Fruit fly (Drosophila melanogaster) whole organism, embryonic: ENCODE measurements around the gene Drs.

Experiments
- Adf1 ChIP-seq: fragments of 200-800 bp; sonication (Bioruptor generic); IDR thresholded peaks from 2 replicates; pipeline ENCODE4 v1.3.6; 2022; ENCODE audit warnings: missing biosample characterization, missing genetic modification characterization
- Aef1 ChIP-seq: fragments of 200-800 bp; sonication (Bioruptor generic); IDR thresholded peaks from 3 replicates; pipeline ENCODE4 v1.3.6; 2022; ENCODE audit warnings: missing biosample characterization, missing genetic modification characterization
- CG11093 ChIP-seq: fragments of 200-800 bp; sonication (Bioruptor generic); IDR thresholded peaks from 3 replicates; pipeline ENCODE4 v1.3.6; 2022; ENCODE audit warnings: missing biosample characterization, missing genetic modification characterization
- CG11398 ChIP-seq: fragments of 200-800 bp; sonication (Bioruptor generic); optimal IDR thresholded peaks from 2 replicates; lab custom pipeline; 2016; ENCODE audit warnings: missing biosample characterization, missing genetic modification characterization
- CG12391 ChIP-seq: fragments of 200-800 bp; sonication (Bioruptor generic); optimal IDR thresholded peaks from 3 replicates; lab custom pipeline; 2018; ENCODE audit warnings: missing biosample characterization, mild to moderate bottlenecking, missing genetic modification characterization, moderate library complexity
- CG14014 ChIP-seq: fragments of 200-800 bp; sonication (Bioruptor generic); IDR thresholded peaks from 2 replicates; pipeline ENCODE4 v1.3.6; 2022; ENCODE audit warnings: missing biosample characterization, missing genetic modification characterization
- CG14860 ChIP-seq: fragments of 200-800 bp; sonication (Bioruptor generic); IDR thresholded peaks from 3 replicates; pipeline ENCODE4 v1.3.6; 2022; ENCODE audit warnings: missing biosample characterization, missing genetic modification characterization; ENCODE audit not compliant: partially characterized antibody
- CG15011 ChIP-seq: fragments of 200-800 bp; sonication (Bioruptor generic); optimal IDR thresholded peaks from 3 replicates; lab custom pipeline; 2018; ENCODE audit warnings: missing biosample characterization, mild to moderate bottlenecking, missing genetic modification characterization
- CG15514 ChIP-seq: fragments of 200-800 bp; sonication (Bioruptor generic); optimal IDR thresholded peaks from 3 replicates; lab custom pipeline; 2017; ENCODE audit warnings: missing biosample characterization, missing genetic modification characterization, mild to moderate bottlenecking, moderate library complexity, missing genetic modification reagents
- CG16863 ChIP-seq: fragments of 200-800 bp; sonication (Bioruptor generic); optimal IDR thresholded peaks from 3 replicates; lab custom pipeline; 2016; ENCODE audit warnings: missing biosample characterization, missing genetic modification characterization
- CG17612 ChIP-seq: fragments of 200-800 bp; sonication (Bioruptor generic); IDR thresholded peaks from 2 replicates; pipeline ENCODE4 v1.3.6; 2022; ENCODE audit warnings: missing biosample characterization, missing genetic modification characterization
- CG17912 ChIP-seq: fragments of 200-800 bp; sonication (Bioruptor generic); optimal IDR thresholded peaks from 2 replicates; lab custom pipeline; 2018; ENCODE audit warnings: missing biosample characterization, mild to moderate bottlenecking, missing genetic modification characterization
- CG1832 ChIP-seq: fragments of 200-800 bp; sonication (Bioruptor generic); optimal IDR thresholded peaks from 2 replicates; lab custom pipeline; 2017; ENCODE audit warnings: missing biosample characterization, mild to moderate bottlenecking, missing genetic modification characterization, inconsistent platforms
- CG2116 ChIP-seq: fragments of 200-800 bp; sonication (Bioruptor generic); optimal IDR thresholded peaks from 3 replicates; lab custom pipeline; 2018; ENCODE audit warnings: missing biosample characterization, mild to moderate bottlenecking, missing genetic modification characterization
- CG31224 ChIP-seq: fragments of 200-800 bp; sonication (Bioruptor generic); IDR thresholded peaks from 2 replicates; pipeline ENCODE4 v1.3.6; 2022; ENCODE audit warnings: missing biosample characterization, missing genetic modification characterization
- CG32767 ChIP-seq: fragments of 200-800 bp; sonication (Bioruptor generic); IDR thresholded peaks from 2 replicates; pipeline ENCODE4 v1.3.6; 2022; ENCODE audit warnings: missing biosample characterization, missing genetic modification characterization
- CG6813 ChIP-seq: fragments of 200-800 bp; sonication (Bioruptor generic); optimal IDR thresholded peaks from 2 replicates; lab custom pipeline; 2017; ENCODE audit warnings: missing biosample characterization, missing genetic modification characterization, mild to moderate bottlenecking, moderate library complexity, missing genetic modification reagents
- CG7357 ChIP-seq: fragments of 200-800 bp; sonication (Bioruptor generic); IDR thresholded peaks from 3 replicates; pipeline ENCODE4 v1.3.6; 2022; ENCODE audit warnings: missing biosample characterization, missing genetic modification characterization
- CG8765 ChIP-seq: fragments of 200-800 bp; sonication (Bioruptor generic); IDR thresholded peaks from 2 replicates; pipeline ENCODE4 v1.3.6; 2022; ENCODE audit warnings: missing biosample characterization, missing genetic modification characterization
- CTCF ChIP-seq: fragments of 200-800 bp; sonication (Bioruptor generic); optimal IDR thresholded peaks from 2 replicates; lab custom pipeline; 2017; ENCODE audit warnings: missing biosample characterization, mild to moderate bottlenecking, missing genetic modification characterization, moderate library complexity
- Dfd ChIP-seq, 2 experiments: fragments of >200 bp; optimal IDR thresholded peaks; 2 replicates each; lab custom pipeline; 2017; ENCODE audit warnings: missing biosample characterization in 2 of 2, missing genetic modification characterization in 2 of 2
- Dip2 ChIP-seq: fragments of 200-800 bp; sonication (Bioruptor generic); IDR thresholded peaks from 2 replicates; pipeline ENCODE4 v1.3.6; 2022; ENCODE audit warnings: missing biosample characterization, missing genetic modification characterization
- E2f1 ChIP-seq: fragments of 200-800 bp; sonication (Bioruptor generic); IDR thresholded peaks from 2 replicates; pipeline ENCODE4 v1.3.6; 2022; ENCODE audit warnings: missing biosample characterization, missing genetic modification characterization
- HLH4C ChIP-seq: fragments of 200-800 bp; sonication (Bioruptor generic); IDR thresholded peaks from 3 replicates; pipeline ENCODE4 v1.3.6; 2022; ENCODE audit warnings: missing biosample characterization, missing genetic modification characterization; ENCODE audit not compliant: partially characterized antibody
- HLHmδ ChIP-seq: fragments of 200-800 bp; sonication (Bioruptor generic); optimal IDR thresholded peaks from 2 replicates; lab custom pipeline; 2018; ENCODE audit warnings: missing biosample characterization, mild to moderate bottlenecking, missing genetic modification characterization, moderate library complexity
- HmgZ ChIP-seq: fragments of 200-800 bp; sonication (Bioruptor generic); optimal IDR thresholded peaks from 2 replicates; lab custom pipeline; 2018; ENCODE audit warnings: missing biosample characterization, mild to moderate bottlenecking, missing genetic modification characterization
- Hr39 ChIP-seq: fragments of >200 bp; optimal IDR thresholded peaks from 2 replicates; lab custom pipeline; 2017
- MBD-R2 ChIP-seq: fragments of 200-800 bp; sonication (Bioruptor generic); IDR thresholded peaks from 2 replicates; pipeline ENCODE4 v1.3.6; 2022; ENCODE audit warnings: missing biosample characterization, missing genetic modification characterization
- MESR4 ChIP-seq: fragments of 200-800 bp; sonication (Bioruptor generic); optimal IDR thresholded peaks from 2 replicates; lab custom pipeline; 2018; ENCODE audit warnings: missing biosample characterization, mild to moderate bottlenecking, missing genetic modification characterization, moderate library complexity
- Pdp1 ChIP-seq, 2 experiments: fragments of 200-800 bp; sonication (Bioruptor generic); optimal IDR thresholded peaks; 3 replicates each; lab custom pipeline; 2016; ENCODE audit warnings: missing biosample characterization in 2 of 2, missing genetic modification characterization in 2 of 2, mild to moderate bottlenecking in 1 of 2, moderate library complexity in 1 of 2
- Rfx ChIP-seq: fragments of 200-800 bp; sonication (Bioruptor generic); IDR thresholded peaks from 2 replicates; pipeline ENCODE4 v1.3.6; 2022; ENCODE audit warnings: missing biosample characterization, missing genetic modification characterization
- Taf1 ChIP-seq: fragments of 200-800 bp; sonication (Bioruptor generic); IDR thresholded peaks from 2 replicates; pipeline ENCODE4 v1.3.6; 2022; ENCODE audit warnings: missing biosample characterization, missing genetic modification characterization
- YL-1 ChIP-seq: fragments of 200-800 bp; sonication (Bioruptor generic); optimal IDR thresholded peaks from 3 replicates; lab custom pipeline; 2017; ENCODE audit warnings: missing biosample characterization, mild to moderate bottlenecking, missing genetic modification characterization
- caup ChIP-seq: fragments of 200-800 bp; sonication (Bioruptor generic); optimal IDR thresholded peaks from 3 replicates; lab custom pipeline; 2017; ENCODE audit warnings: missing biosample characterization, mild to moderate bottlenecking, missing genetic modification characterization, moderate library complexity; ENCODE audit not compliant: severe bottlenecking
- chif ChIP-seq, 2 experiments: fragments of 200-800 bp; sonication (Bioruptor generic); optimal IDR thresholded peaks; 3 replicates each; lab custom pipeline; 2016; ENCODE audit warnings: missing biosample characterization in 2 of 2, missing genetic modification characterization in 2 of 2
- crc ChIP-seq: fragments of 200-800 bp; sonication (Bioruptor generic); optimal IDR thresholded peaks from 2 replicates; lab custom pipeline; 2016; ENCODE audit warnings: missing biosample characterization, missing genetic modification characterization
- da ChIP-seq: fragments of 200-800 bp; sonication (Bioruptor generic); optimal IDR thresholded peaks from 2 replicates; lab custom pipeline; 2016; ENCODE audit warnings: missing biosample characterization, missing genetic modification characterization
- dpn ChIP-seq, 2 experiments: fragments of 200-800 bp; sonication (Bioruptor generic); optimal IDR thresholded peaks; 3 replicates each; lab custom pipeline; 2016; ENCODE audit warnings: missing biosample characterization in 2 of 2, missing genetic modification characterization in 2 of 2
- esg ChIP-seq: fragments of 200-800 bp; sonication (Bioruptor generic); conservative IDR thresholded peaks from 2 replicates; pipeline ENCODE4 v1.3.6; 2022; ENCODE audit warnings: missing biosample characterization, missing genetic modification characterization
- ewg ChIP-seq: fragments of 200-800 bp; sonication (Bioruptor generic); optimal IDR thresholded peaks from 3 replicates; lab custom pipeline; 2017; ENCODE audit warnings: mild to moderate bottlenecking, missing biosample characterization, missing genetic modification reagents, missing genetic modification characterization
- fd3F ChIP-seq: fragments of 200-800 bp; sonication (Bioruptor generic); optimal IDR thresholded peaks from 2 replicates; lab custom pipeline; 2018; ENCODE audit warnings: missing biosample characterization, mild to moderate bottlenecking, missing genetic modification characterization, moderate library complexity
- ind ChIP-seq: fragments of 200-800 bp; sonication (Bioruptor generic); optimal IDR thresholded peaks from 3 replicates; lab custom pipeline; 2016; ENCODE audit warnings: missing biosample characterization, missing genetic modification characterization
- inv ChIP-seq: fragments of 200-800 bp; sonication (Bioruptor generic); IDR thresholded peaks from 2 replicates; pipeline ENCODE4 v1.3.6; 2022; ENCODE audit warnings: missing biosample characterization, missing genetic modification characterization; ENCODE audit not compliant: partially characterized antibody
- klu ChIP-seq: fragments of 200-800 bp; sonication (Bioruptor generic); IDR thresholded peaks from 2 replicates; pipeline ENCODE4 v1.3.6; 2022; ENCODE audit warnings: missing biosample characterization, missing genetic modification characterization
- repo ChIP-seq: fragments of 200-800 bp; sonication (Bioruptor generic); optimal IDR thresholded peaks from 2 replicates; lab custom pipeline; 2016; ENCODE audit warnings: missing biosample characterization, missing genetic modification characterization
- rib ChIP-seq: fragments of 200-800 bp; sonication (Bioruptor generic); IDR thresholded peaks from 2 replicates; pipeline ENCODE4 v1.3.6; 2022; ENCODE audit warnings: missing biosample characterization, missing genetic modification characterization
- schlank ChIP-seq: fragments of 200-800 bp; sonication (Bioruptor generic); optimal IDR thresholded peaks from 2 replicates; lab custom pipeline; 2018; ENCODE audit warnings: missing biosample characterization, mild to moderate bottlenecking, missing genetic modification characterization
- sd ChIP-seq: fragments of 200-800 bp; sonication (Bioruptor generic); optimal IDR thresholded peaks from 3 replicates; lab custom pipeline; 2018; ENCODE audit warnings: missing biosample characterization, mild to moderate bottlenecking, missing genetic modification characterization, moderate library complexity
- stwl ChIP-seq: fragments of 200-800 bp; sonication (Bioruptor generic); optimal IDR thresholded peaks from 3 replicates; lab custom pipeline; 2018; ENCODE audit warnings: missing biosample characterization, mild to moderate bottlenecking, missing genetic modification characterization, moderate library complexity
- sug ChIP-seq: fragments of 200-800 bp; optimal IDR thresholded peaks from 2 replicates; lab custom pipeline; 2019; ENCODE audit warnings: missing biosample characterization, mild to moderate bottlenecking, missing genetic modification characterization, moderate library complexity
- tap ChIP-seq: fragments of 200-800 bp; optimal IDR thresholded peaks from 3 replicates; lab custom pipeline; 2019; ENCODE audit warnings: missing biosample characterization, mild to moderate bottlenecking, missing genetic modification characterization, moderate library complexity
- usp ChIP-seq: fragments of >200 bp; optimal IDR thresholded peaks from 2 replicates; lab custom pipeline; 2017; ENCODE audit warnings: missing biosample characterization, missing genetic modification characterization
- wdn ChIP-seq: fragments of 200-800 bp; sonication (Bioruptor generic); IDR thresholded peaks from 2 replicates; pipeline ENCODE4 v1.3.6; 2022; ENCODE audit warnings: missing biosample characterization, missing genetic modification characterization

Gene Drs

dm6 chr3L:3411699-3412098, 42.3 kb downstream of the Drs start (continued):
- TF ChIP-seq Pdp1 (GFP tag; optimal IDR thresholded peaks at IDR 0.05; lab: Kevin White, UChicago) (no peak), usp (GFP tag; lab: Kevin White, UChicago) (no peak), HLH4C (GFP tag; lab: Robert Waterston, UW) (no peak), inv (GFP tag; lab: Robert Waterston, UW) (peak; percentile 52), ind (GFP tag; lab: Kevin White, UChicago) (peak; percentile 11), Taf1 (GFP tag; lab: Robert Waterston, UW) (no peak; the same call in 1 of the 2 replicates), CTCF (GFP tag; lab: Kevin White, UChicago) (no peak), Aef1 (no peak), schlank (no peak), dpn (GFP tag; optimal IDR thresholded peaks at IDR 0.05; lab: Kevin White, UChicago) (peak; percentile 14 to 21), rib (GFP tag; lab: Robert Waterston, UW) (no peak), CG15011 (no peak), CG1832 (GFP tag; lab: Kevin White, UChicago) (no peak), MBD-R2 (GFP tag; lab: Robert Waterston, UW) (peak; percentile 16; the same call in 1 of the 2 replicates), Adf1 (GFP tag; lab: Robert Waterston, UW) (no peak), CG15514 (GFP tag; lab: Kevin White, UChicago) (peak; percentile 28), CG11093 (GFP tag; lab: Robert Waterston, UW) (no peak), crc (no peak), HLHmδ (GFP tag; lab: Kevin White, UChicago) (no peak), Dfd (GFP tag; optimal IDR thresholded peaks at IDR 0.05; lab: Kevin White, UChicago) (no peak), wdn (GFP tag; lab: Robert Waterston, UW) (no peak), stwl (tag; lab: Kevin White, UChicago) (no peak), CG14014 (no peak), chif (GFP tag; optimal IDR thresholded peaks at IDR 0.05; lab: Kevin White, UChicago) (no peak), Dip2 (GFP tag; lab: Robert Waterston, UW) (no peak), MESR4 (GFP tag; lab: Kevin White, UChicago) (no peak), klu (GFP tag; lab: Robert Waterston, UW) (no peak), CG7357 (no peak), esg (GFP tag; lab: Robert Waterston, UW) (0 out of 2 replicates have a peak, but pooled peaks have one; percentile 30), CG31224 (GFP tag; lab: Robert Waterston, UW) (no peak), caup (peak; percentile 42), ewg (GFP tag; lab: Kevin White, UChicago) (no peak), sd (tag; lab: Kevin White, UChicago) (no peak), Hr39 (lab: Kevin White, UChicago) (no peak), tap (tag; lab: Kevin White, UChicago) (no peak), CG8765 (GFP tag; lab: Robert Waterston, UW) (no peak), fd3F (peak; percentile 1), CG2116 (GFP tag; lab: Kevin White, UChicago) (no peak), YL-1 (no peak), E2f1 (GFP tag; lab: Robert Waterston, UW) (no peak), CG6813 (GFP tag; lab: Kevin White, UChicago) (no peak), CG16863 (GFP tag; lab: Kevin White, UChicago) (peak; percentile 15), sug (tag; lab: Kevin White, UChicago) (peak; percentile 22), CG11398 (GFP tag; lab: Kevin White, UChicago) (no peak), da (no peak), HmgZ (tag; lab: Kevin White, UChicago) (no peak), CG17912 (no peak), CG14860 (GFP tag; lab: Robert Waterston, UW) (no peak), CG12391 (tag; lab: Kevin White, UChicago) (peak; percentile 6), CG17612 (GFP tag; lab: Robert Waterston, UW) (no peak), CG32767 (GFP tag; lab: Robert Waterston, UW) (no peak), Rfx (GFP tag; lab: Robert Waterston, UW) (0 out of 2 replicates have a peak, but pooled peaks have one; percentile 30), repo (GFP tag; lab: Kevin White, UChicago) (no peak)
